Worm (Caenorhabditis elegans) whole organism, L4 larva: ENCODE data around the gene unc-6.

ENCODE experiments used
- hlh-30 ChIP-seq: sonication (generic microtip); optimal IDR thresholded peaks from 2 replicates; lab custom pipeline; 2017; ENCODE audit warnings: antibody characterized with exemption, mild to moderate bottlenecking, missing genetic modification characterization, missing compliant biosample characterization; ENCODE audit not compliant: insufficient read depth
- saeg-2 ChIP-seq: fragments of 200-800 bp; sonication (Bioruptor generic); IDR thresholded peaks from 2 replicates; pipeline ENCODE4 v1.3.6; 2022; ENCODE audit warnings: missing genetic modification reagents, missing genetic modification characterization, missing compliant biosample characterization
- tra-1 ChIP-seq: fragments of 200-800 bp; sonication (Bioruptor generic); IDR thresholded peaks from 2 replicates; pipeline ENCODE4 v1.3.6; 2022; ENCODE audit warnings: missing genetic modification reagents, missing genetic modification characterization, missing compliant biosample characterization
- unc-62 ChIP-seq, 3 experiments: fragments of 150-350 bp in 1 of 3; sonication (generic microtip); optimal IDR thresholded peaks in 2 of 3; peaks in 1 of 3; 1 replicate in 1 of 3; 2 replicates in 2 of 3; lab custom pipeline; 2014 to 2017; ENCODE audit warnings: missing biosample characterization in 3 of 3, missing genetic modification characterization in 3 of 3, missing genetic modification reagents in 3 of 3, missing genotype in 1 of 3
- vab-7 ChIP-seq: fragments of 200-800 bp; sonication (Bioruptor generic); IDR thresholded peaks from 2 replicates; pipeline ENCODE4 v1.3.6; 2022; ENCODE audit warnings: missing genetic modification reagents, missing genetic modification characterization, missing compliant biosample characterization

The unc-6 gene

ce11 chrX:6940775-6941174, 51.3 kb downstream of the unc-6 start:
- TF ChIP-seq tra-1 (GFP tag; lab: Robert Waterston, UW) (no peak), unc-62 (GFP tag; optimal IDR thresholded peaks at IDR 0.05 in 1 of 2; lab: Kevin White, UChicago) (peak in 1 of 2 experiments; percentile 97), unc-62 (tag; optimal IDR thresholded peaks at IDR 0.05; lab: Kevin White, UChicago) (no peak)

- TF ChIP-seq vab-7 (GFP tag; lab: Robert Waterston, UW) (no peak), hlh-30 (tag; lab: Kevin White, UChicago) (peak; percentile 27), saeg-2 (GFP tag; lab: Robert Waterston, UW) (no peak)
These were observed 52.2 kb downstream of the unc-6 start for ce11 chrX:6941711-6942110.
